Worm (Caenorhabditis elegans) whole organism, late embryonic: ENCODE results near the gene pac-1.

ENCODE experiments used
- C08G9.2 ChIP-seq: sonication (generic microtip); optimal IDR thresholded peaks from 2 replicates; lab custom pipeline; 2016; ENCODE audit warnings: mild to moderate bottlenecking, missing genetic modification characterization, moderate library complexity, missing compliant biosample characterization
- K02D7.2 ChIP-seq: sonication (generic microtip); optimal IDR thresholded peaks from 2 replicates; lab custom pipeline; 2017; ENCODE audit warnings: mild to moderate bottlenecking, missing genetic modification characterization, missing compliant biosample characterization
- K09A11.1 ChIP-seq: sonication (generic microtip); optimal IDR thresholded peaks from 2 replicates; lab custom pipeline; 2017; ENCODE audit warnings: antibody characterized with exemption, mild to moderate bottlenecking, missing genetic modification characterization, missing compliant biosample characterization; ENCODE audit not compliant: insufficient read depth
- T23F11.4 ChIP-seq: fragments of 200-800 bp; sonication (Bioruptor generic); optimal IDR thresholded peaks from 2 replicates; lab custom pipeline; 2018; ENCODE audit warnings: mild to moderate bottlenecking, missing genetic modification characterization, missing compliant biosample characterization
- ahr-1 ChIP-seq: sonication (generic microtip); optimal IDR thresholded peaks from 2 replicates; lab custom pipeline; 2016; ENCODE audit warnings: missing genetic modification characterization, missing compliant biosample characterization
- ceh-14 ChIP-seq: sonication (generic microtip); optimal IDR thresholded peaks from 2 replicates; lab custom pipeline; 2016; ENCODE audit warnings: missing genotype, missing genetic modification characterization, missing compliant biosample characterization
- ceh-18 ChIP-seq: sonication (generic microtip); optimal IDR thresholded peaks from 2 replicates; lab custom pipeline; 2016; ENCODE audit warnings: missing genetic modification characterization, missing compliant biosample characterization
- ceh-22 ChIP-seq: sonication (generic microtip); optimal IDR thresholded peaks from 2 replicates; lab custom pipeline; 2017; ENCODE audit warnings: missing biosample characterization, missing genetic modification characterization
- ceh-24 ChIP-seq: sonication (generic microtip); optimal IDR thresholded peaks from 2 replicates; lab custom pipeline; 2016; ENCODE audit warnings: mild to moderate bottlenecking, missing genetic modification characterization, missing compliant biosample characterization
- ceh-30 ChIP-seq: fragments of 150-350 bp; optimal IDR thresholded peaks from 2 replicates; lab custom pipeline; 2014; ENCODE audit warnings: missing biosample characterization, missing genetic modification characterization
- ceh-31 ChIP-seq: sonication (generic microtip); optimal IDR thresholded peaks from 2 replicates; lab custom pipeline; 2016; ENCODE audit warnings: missing genetic modification characterization, missing compliant biosample characterization
- che-1 ChIP-seq: sonication (generic microtip); optimal IDR thresholded peaks from 2 replicates; lab custom pipeline; 2016; ENCODE audit warnings: mild to moderate bottlenecking, missing genetic modification characterization, missing compliant biosample characterization
- dmd-4 ChIP-seq: sonication (generic microtip); optimal IDR thresholded peaks from 2 replicates; lab custom pipeline; 2016; ENCODE audit warnings: borderline replicate concordance, missing genetic modification characterization, missing compliant biosample characterization
- dve-1 ChIP-seq: sonication (generic microtip); optimal IDR thresholded peaks from 2 replicates; lab custom pipeline; 2017; ENCODE audit warnings: antibody characterized with exemption, mild to moderate bottlenecking, missing genetic modification characterization, missing compliant biosample characterization
- elt-2 ChIP-seq: sonication (generic microtip); optimal IDR thresholded peaks from 2 replicates; lab custom pipeline; 2016; ENCODE audit warnings: missing genetic modification reagents, missing genetic modification characterization, missing compliant biosample characterization
- eyg-1 ChIP-seq: sonication (generic microtip); optimal IDR thresholded peaks from 2 replicates; lab custom pipeline; 2016; ENCODE audit warnings: missing genotype, missing genetic modification characterization, missing compliant biosample characterization
- gmeb-2 ChIP-seq: sonication (generic microtip); optimal IDR thresholded peaks from 2 replicates; lab custom pipeline; 2016; ENCODE audit warnings: missing genetic modification characterization, inconsistent platforms, missing compliant biosample characterization
- hlh-8 ChIP-seq: sonication (generic microtip); optimal IDR thresholded peaks from 2 replicates; lab custom pipeline; 2016; ENCODE audit warnings: missing genotype, missing genetic modification characterization, missing compliant biosample characterization
- lin-11 ChIP-seq: fragments of 200-800 bp; sonication (Bioruptor generic); optimal IDR thresholded peaks from 2 replicates; lab custom pipeline; 2018; ENCODE audit warnings: mild to moderate bottlenecking, missing genetic modification characterization, missing compliant biosample characterization
- madf-2 ChIP-seq: sonication (generic microtip); optimal IDR thresholded peaks from 2 replicates; lab custom pipeline; 2017; ENCODE audit warnings: missing genetic modification characterization, missing compliant biosample characterization
- nfya-1 ChIP-seq: sonication (generic microtip); optimal IDR thresholded peaks from 2 replicates; lab custom pipeline; 2017; ENCODE audit warnings: missing genetic modification characterization, mild to moderate bottlenecking, missing compliant biosample characterization, antibody characterized with exemption, moderate library complexity
- nhr-11 ChIP-seq: fragments of 150-350 bp; optimal IDR thresholded peaks from 2 replicates; lab custom pipeline; 2014; ENCODE audit warnings: missing biosample characterization, missing genetic modification characterization
- npax-4 ChIP-seq: sonication (generic microtip); optimal IDR thresholded peaks from 2 replicates; lab custom pipeline; 2016; ENCODE audit warnings: missing genetic modification characterization, missing compliant biosample characterization
- pag-3 ChIP-seq: sonication (generic microtip); optimal IDR thresholded peaks from 2 replicates; lab custom pipeline; 2016; ENCODE audit warnings: missing compliant biosample characterization, missing genetic modification characterization, borderline replicate concordance
- pha-2 ChIP-seq: sonication (generic microtip); optimal IDR thresholded peaks from 2 replicates; lab custom pipeline; 2017; ENCODE audit warnings: mild to moderate bottlenecking, missing genetic modification characterization, missing compliant biosample characterization
- pha-4 ChIP-seq: fragments of 150-350 bp; optimal IDR thresholded peaks from 2 replicates; lab custom pipeline; 2018; ENCODE audit warnings: missing biosample characterization, missing genetic modification reagents, missing genetic modification characterization
- pqm-1 ChIP-seq: sonication (generic microtip); optimal IDR thresholded peaks from 2 replicates; lab custom pipeline; 2016; ENCODE audit warnings: missing genetic modification characterization, missing compliant biosample characterization
- pros-1 ChIP-seq: fragments of 150-350 bp; optimal IDR thresholded peaks from 2 replicates; lab custom pipeline; 2014; ENCODE audit warnings: missing biosample characterization, missing genetic modification reagents, missing genetic modification characterization
- ref-2 ChIP-seq: sonication (generic microtip); optimal IDR thresholded peaks from 2 replicates; lab custom pipeline; 2016; ENCODE audit warnings: missing genetic modification characterization, missing compliant biosample characterization
- rnt-1 ChIP-seq: sonication (generic microtip); optimal IDR thresholded peaks from 2 replicates; lab custom pipeline; 2016; ENCODE audit warnings: missing genetic modification characterization, missing compliant biosample characterization
- sdc-2 ChIP-seq: sonication (generic microtip); optimal IDR thresholded peaks from 2 replicates; lab custom pipeline; 2016; ENCODE audit warnings: missing genotype, missing genetic modification characterization, missing compliant biosample characterization
- sox-4 ChIP-seq: sonication (generic microtip); optimal IDR thresholded peaks from 2 replicates; lab custom pipeline; 2017; ENCODE audit warnings: mild to moderate bottlenecking, missing genetic modification characterization, inconsistent platforms, missing compliant biosample characterization
- syd-9 ChIP-seq: sonication (generic microtip); optimal IDR thresholded peaks from 2 replicates; lab custom pipeline; 2016; ENCODE audit warnings: mild to moderate bottlenecking, missing genetic modification characterization, moderate library complexity, missing compliant biosample characterization
- ttx-3 ChIP-seq: sonication (generic microtip); optimal IDR thresholded peaks from 2 replicates; lab custom pipeline; 2016; ENCODE audit warnings: missing genetic modification reagents, missing genetic modification characterization, missing compliant biosample characterization
- unc-42 ChIP-seq: sonication (generic microtip); optimal IDR thresholded peaks from 2 replicates; lab custom pipeline; 2016; ENCODE audit warnings: missing genotype, missing genetic modification characterization, missing compliant biosample characterization
- ztf-16 ChIP-seq: sonication (generic microtip); optimal IDR thresholded peaks from 2 replicates; lab custom pipeline; 2017; ENCODE audit warnings: missing genetic modification characterization, missing compliant biosample characterization

Gene pac-1

DNA sequence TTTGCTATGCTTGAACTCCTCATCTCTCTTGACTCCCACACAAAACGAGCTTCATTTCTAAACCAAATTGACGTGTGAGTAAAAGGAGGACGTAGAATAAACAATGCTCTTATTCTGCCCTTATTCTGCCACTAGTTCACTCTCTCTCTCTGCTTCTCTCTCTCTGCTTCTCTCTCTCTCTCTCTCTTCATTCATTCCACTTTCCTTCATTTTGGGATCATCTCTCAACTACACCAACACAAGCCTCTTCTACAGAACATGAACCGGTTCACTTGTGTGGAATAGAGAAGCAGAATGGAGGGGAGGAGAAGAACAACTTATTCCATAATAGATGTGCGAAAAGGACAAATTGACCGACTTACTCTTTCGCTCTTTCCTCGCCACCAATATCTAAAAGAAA lies 8.5 kb downstream of the pac-1 start:
- TF ChIP-seq ceh-31 (tag; lab: Kevin White, UChicago), result peak; percentile 61
- no peak for TF ChIP-seq ceh-18 (tag; lab: Kevin White, UChicago)
- TF ChIP-seq pqm-1 (tag; lab: Kevin White, UChicago), result no peak
- no peak for TF ChIP-seq ceh-24 (tag; lab: Kevin White, UChicago)
- TF ChIP-seq gmeb-2, result no peak
- TF ChIP-seq madf-2 (tag; lab: Kevin White, UChicago), result no peak
- peak; percentile 34 for TF ChIP-seq nfya-1 (tag; lab: Kevin White, UChicago)
- no peak for TF ChIP-seq hlh-8 (tag; lab: Kevin White, UChicago)
- TF ChIP-seq pros-1 (tag; lab: Kevin White, UChicago), result peak; percentile 10
- no peak for TF ChIP-seq K02D7.2
- no peak for TF ChIP-seq ceh-30 (tag; lab: Kevin White, UChicago)
- no peak for TF ChIP-seq sox-4 (tag; lab: Kevin White, UChicago)
- no peak for TF ChIP-seq sdc-2
- no peak for TF ChIP-seq dmd-4
- TF ChIP-seq, all 69 proteins: peak for 3

DNA sequence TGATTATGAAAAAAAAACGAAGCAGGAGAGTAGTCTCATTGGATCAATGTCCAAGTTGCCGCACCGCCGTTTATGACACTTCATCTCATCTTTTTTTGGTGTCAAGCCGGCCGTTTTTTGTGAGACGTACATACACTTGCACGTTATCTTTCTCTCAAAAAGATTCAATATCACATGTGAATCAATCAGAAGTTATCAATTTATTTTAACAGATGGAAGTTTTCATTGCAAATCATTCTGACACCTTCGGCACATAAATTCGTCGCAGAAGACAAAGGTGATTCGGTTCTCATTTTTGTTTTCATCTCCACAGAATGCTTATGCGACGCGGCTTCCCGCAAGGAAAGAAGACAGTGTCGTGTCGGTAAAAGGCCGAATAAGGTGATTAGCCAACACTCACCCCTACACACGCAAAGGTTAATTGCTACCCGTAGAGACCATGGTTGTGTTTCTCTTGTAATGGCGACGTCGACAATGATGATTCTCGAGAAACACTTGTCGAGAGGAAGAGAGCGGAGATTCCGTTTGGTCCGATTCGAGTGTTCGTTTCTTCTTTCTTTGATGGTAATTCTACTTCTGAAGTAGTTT lies 9.5 kb downstream of the pac-1 start:
- TF ChIP-seq ahr-1 (tag; lab: Kevin White, UChicago) (no peak), rnt-1 (tag; lab: Kevin White, UChicago) (no peak), nhr-11 (tag; lab: Kevin White, UChicago) (no peak), che-1 (tag; lab: Kevin White, UChicago) (no peak), gmeb-2 (no peak), sdc-2 (no peak), pqm-1 (tag; lab: Kevin White, UChicago) (no peak), unc-42 (tag; lab: Kevin White, UChicago) (no peak), T23F11.4 (GFP tag; lab: Kevin White, UChicago) (no peak), pha-4 (no peak), elt-2 (no peak), dve-1 (tag; lab: Kevin White, UChicago) (no peak), K09A11.1 (tag; lab: Kevin White, UChicago) (no peak), ttx-3 (tag; lab: Kevin White, UChicago) (no peak), ceh-30 (tag; lab: Kevin White, UChicago) (no peak), ceh-22 (no peak), nfya-1 (tag; lab: Kevin White, UChicago) (no peak), lin-11 (tag; lab: Kevin White, UChicago) (no peak)

DNA sequence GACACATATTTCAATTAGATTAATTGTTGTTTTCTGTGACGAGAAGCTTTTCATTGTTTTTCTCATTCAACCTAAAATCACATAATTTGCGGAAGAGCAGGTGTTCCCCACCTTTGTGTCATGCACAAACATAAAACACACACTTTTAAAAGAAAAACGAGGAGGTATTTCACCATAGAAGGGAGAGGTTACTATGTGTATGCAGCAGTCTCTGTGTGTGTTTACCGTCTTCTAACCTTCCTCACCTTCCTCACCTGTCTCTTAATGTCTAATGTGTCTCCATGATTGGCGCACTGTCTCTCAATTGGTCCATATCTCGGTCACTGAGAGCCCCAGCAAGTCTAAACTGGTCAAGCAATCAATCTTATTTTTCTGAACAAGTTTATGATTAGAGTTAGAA lies 11.5 kb downstream of the pac-1 start:
- TF ChIP-seq pag-3, result no peak
- TF ChIP-seq pha-2, result no peak
- no peak for TF ChIP-seq eyg-1 (tag; lab: Kevin White, UChicago)
- TF ChIP-seq ahr-1 (tag; lab: Kevin White, UChicago), result no peak
- no peak for TF ChIP-seq pros-1 (tag; lab: Kevin White, UChicago)
- TF ChIP-seq nfya-1 (tag; lab: Kevin White, UChicago), result peak; percentile 53

DNA sequence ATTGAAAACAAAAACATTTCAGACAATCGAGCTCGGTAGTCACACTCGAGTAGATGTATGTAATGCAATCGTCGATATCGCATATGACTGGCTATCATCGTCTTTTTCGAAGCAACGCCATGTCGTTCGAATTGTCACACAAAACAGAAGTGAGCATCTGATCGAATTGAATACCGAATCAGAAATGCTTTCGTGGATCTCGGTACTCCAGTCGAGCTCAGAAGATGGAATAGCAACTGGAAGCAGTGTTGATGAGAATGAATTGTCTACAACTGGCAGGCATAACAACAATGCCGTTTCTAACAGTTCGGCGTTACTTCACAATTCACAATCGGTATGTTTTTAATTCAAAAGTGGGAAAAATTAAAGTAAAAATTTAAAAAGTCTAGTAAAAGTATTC lies 14.4 kb downstream of the pac-1 start:
- TF ChIP-seq ztf-16 (tag; lab: Kevin White, UChicago), result no peak
- no peak for TF ChIP-seq syd-9 (tag; lab: Kevin White, UChicago)
- TF ChIP-seq C08G9.2 (tag; lab: Kevin White, UChicago), result no peak

DNA sequence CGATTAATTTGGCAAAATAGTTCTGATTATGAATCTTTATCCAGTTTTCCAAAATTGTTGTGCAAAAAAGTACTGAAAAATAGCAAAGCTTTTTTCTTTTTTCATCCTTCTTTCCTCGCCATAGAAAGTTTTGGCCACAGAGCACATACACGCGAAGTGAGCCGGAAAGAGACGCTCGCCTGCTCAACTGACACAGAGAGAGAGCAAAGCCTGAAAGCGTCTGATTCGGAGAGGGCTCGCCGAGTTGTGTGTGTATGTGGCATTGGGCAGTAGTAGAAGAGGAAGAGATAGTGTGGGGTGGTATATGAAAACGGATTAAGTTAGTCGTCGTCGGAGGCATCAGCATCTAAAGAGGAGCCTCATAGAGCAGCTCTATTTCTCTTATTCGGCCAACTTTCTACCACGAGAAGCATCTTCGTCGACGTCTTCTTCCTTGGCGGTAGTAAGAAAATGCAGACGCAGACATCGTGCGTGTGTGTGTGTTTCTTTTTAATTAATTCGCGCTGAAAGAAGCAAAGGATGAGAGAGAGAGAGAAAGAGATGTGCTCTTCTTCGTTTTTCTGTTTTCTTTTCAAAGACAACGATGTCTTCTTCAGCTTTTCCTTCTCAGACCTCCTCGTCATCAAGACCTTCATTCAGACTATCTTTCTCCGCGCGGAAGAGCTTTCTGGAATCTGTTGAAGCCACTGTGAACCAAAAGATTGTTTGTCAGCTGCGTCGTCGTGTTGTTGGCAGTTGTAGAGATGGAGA lies 15.0 kb downstream of the pac-1 start:
- TF ChIP-seq ceh-24 (tag; lab: Kevin White, UChicago) (no peak), ceh-31 (tag; lab: Kevin White, UChicago) (peak; percentile 71), dve-1 (tag; lab: Kevin White, UChicago) (no peak), ref-2 (tag; lab: Kevin White, UChicago) (peak; percentile 5), unc-42 (tag; lab: Kevin White, UChicago) (peak; percentile 97), npax-4 (no peak), ceh-14 (peak; percentile 78)
